Fruit fly (Drosophila melanogaster): Measurements from ENCODE around the gene shop.

The shop gene

dm6 chrX:18830396-18830795 lies 18.0 kb downstream of the shop start, which contains the start of gene CG7101 (continued):
- TF ChIP-seq Asciz (GFP tag; optimal IDR thresholded peaks at IDR 0.05) (no peak), twi (tag; optimal IDR thresholded peaks at IDR 0.05) (no peak), aop (GFP tag; IDR thresholded peaks at IDR 0.05) (no peak), CG8359 (GFP tag; optimal IDR thresholded peaks at IDR 0.05; ENCODE audit: borderline replicate concordance) (no peak), Nf-YA (GFP tag; IDR thresholded peaks at IDR 0.05) (no peak), grn (GFP tag; optimal IDR thresholded peaks at IDR 0.05) (no peak), HLHmδ (GFP tag; optimal IDR thresholded peaks at IDR 0.05) (no peak), HLH4C (GFP tag; IDR thresholded peaks at IDR 0.05; ENCODE audit: partially characterized antibody) (peak; percentile 79), onecut (GFP tag; IDR thresholded peaks at IDR 0.05) (no peak), chinmo (GFP tag; IDR thresholded peaks at IDR 0.05; ENCODE audit: partially characterized antibody) (0 out of 4 replicates have a peak, but pooled peaks have one; percentile 76), sqz (GFP tag; optimal IDR thresholded peaks at IDR 0.05) (no peak), CG6813 (GFP tag; optimal IDR thresholded peaks at IDR 0.05) (no peak), gsb-n (tag; optimal IDR thresholded peaks at IDR 0.05) (no peak), mld (GFP tag; IDR thresholded peaks at IDR 0.05; ENCODE audit: partially characterized antibody) (peak; percentile 61; the same call in 1 of the 3 replicates), lilli (GFP tag; optimal IDR thresholded peaks at IDR 0.05) (no peak), Ada2b (GFP tag; IDR thresholded peaks at IDR 0.05) (no peak), gcm2 (GFP tag; optimal IDR thresholded peaks at IDR 0.05) (no peak), CG17912 (GFP tag; optimal IDR thresholded peaks at IDR 0.05) (no peak), CG17361 (GFP tag; IDR thresholded peaks at IDR 0.05) (no peak), CG9797 (GFP tag; optimal IDR thresholded peaks at IDR 0.05) (peak; percentile 72), Camta (GFP tag; optimal IDR thresholded peaks at IDR 0.05) (no peak), CG18476 (GFP tag; optimal IDR thresholded peaks at IDR 0.05) (no peak), CG3163 (GFP tag; optimal IDR thresholded peaks at IDR 0.05) (no peak), CG14050 (GFP tag; IDR thresholded peaks at IDR 0.05) (no peak), Sin3A (optimal IDR thresholded peaks at IDR 0.05) (peak; percentile 9), CG4328 (GFP tag; optimal IDR thresholded peaks at IDR 0.05) (no peak), Dfd (GFP tag; optimal IDR thresholded peaks at IDR 0.05) (no peak), Eip74EF (GFP tag; optimal IDR thresholded peaks at IDR 0.05) (no peak), GATAe (GFP tag; conservative IDR thresholded peaks at IDR 0.05) (no peak), jing (GFP tag; optimal IDR thresholded peaks at IDR 0.05) (no peak), CG10462 (GFP tag; optimal IDR thresholded peaks at IDR 0.05) (no peak), gce (GFP tag; IDR thresholded peaks at IDR 0.05) (no peak), CG10147 (GFP tag; optimal IDR thresholded peaks at IDR 0.05) (no peak), CG14860 (GFP tag; IDR thresholded peaks at IDR 0.05; ENCODE audit: partially characterized antibody) (peak; percentile 62), D19B (GFP tag; optimal IDR thresholded peaks at IDR 0.05) (no peak), pb (GFP tag; optimal IDR thresholded peaks at IDR 0.05) (no peak), CG14710 (tag; optimal IDR thresholded peaks at IDR 0.05) (peak; percentile 28), CG10267 (tag; optimal IDR thresholded peaks at IDR 0.05) (peak; percentile 27), CG18262 (tag; optimal IDR thresholded peaks at IDR 0.05) (no peak), Doc3 (GFP tag; IDR thresholded peaks at IDR 0.05; ENCODE audit: partially characterized antibody) (peak; percentile 47; the same call in 2 of the 3 replicates), CG10321 (GFP tag; IDR thresholded peaks at IDR 0.05) (no peak), tna (GFP tag; IDR thresholded peaks at IDR 0.05; ENCODE audit: partially characterized antibody) (peak; percentile 72), Neu2 (GFP tag; optimal IDR thresholded peaks at IDR 0.05; ENCODE audit: borderline replicate concordance) (no peak), rib (GFP tag; IDR thresholded peaks at IDR 0.05) (0 out of 2 replicates have a peak, but pooled peaks have one; percentile 17), kah (GFP tag; optimal IDR thresholded peaks at IDR 0.05) (no peak), HLH54F (GFP tag; optimal IDR thresholded peaks at IDR 0.05) (no peak), CG10431 (GFP tag; optimal IDR thresholded peaks at IDR 0.05) (no peak), CG16813 (GFP tag; IDR thresholded peaks at IDR 0.05; ENCODE audit: partially characterized antibody) (peak; percentile 57), zfh1 (GFP tag; IDR thresholded peaks at IDR 0.05) (no peak), zen (tag; optimal IDR thresholded peaks at IDR 0.05) (no peak)
